Worm (Caenorhabditis elegans) whole organism, L1 larva: ENCODE results near the gene mpc-1.

Experiments used
- ceh-82 ChIP-seq, 3 experiments: fragments of 150-350 bp in 1 of 3; sonication (generic microtip) in 2 of 3; optimal IDR thresholded peaks; 2 replicates each; lab custom pipeline; 2014 to 2017; ENCODE audit warnings: missing biosample characterization in 3 of 3, missing genetic modification characterization in 3 of 3
- dpl-1 ChIP-seq, 3 experiments: fragments of 150-350 bp in 2 of 3; sonication (generic microtip) in 1 of 3; optimal IDR thresholded peaks; 2 replicates each; lab custom pipeline; 2014 to 2017; ENCODE audit warnings: missing biosample characterization in 3 of 3, missing genetic modification characterization in 3 of 3, missing genetic modification reagents in 3 of 3
- lin-15B ChIP-seq: fragments of 150-350 bp; sonication (generic microtip); optimal IDR thresholded peaks from 3 replicates; lab custom pipeline; 2014; ENCODE audit warnings: missing biosample characterization, missing genetic modification characterization
- lin-39 ChIP-seq: fragments of 150-350 bp; optimal IDR thresholded peaks from 2 replicates; lab custom pipeline; 2014; ENCODE audit warnings: missing biosample characterization, missing genetic modification reagents, missing genetic modification characterization
- snu-23 ChIP-seq: sonication (generic microtip); optimal IDR thresholded peaks from 2 replicates; lab custom pipeline; 2016; ENCODE audit warnings: missing genetic modification characterization, missing compliant biosample characterization

DNA sequence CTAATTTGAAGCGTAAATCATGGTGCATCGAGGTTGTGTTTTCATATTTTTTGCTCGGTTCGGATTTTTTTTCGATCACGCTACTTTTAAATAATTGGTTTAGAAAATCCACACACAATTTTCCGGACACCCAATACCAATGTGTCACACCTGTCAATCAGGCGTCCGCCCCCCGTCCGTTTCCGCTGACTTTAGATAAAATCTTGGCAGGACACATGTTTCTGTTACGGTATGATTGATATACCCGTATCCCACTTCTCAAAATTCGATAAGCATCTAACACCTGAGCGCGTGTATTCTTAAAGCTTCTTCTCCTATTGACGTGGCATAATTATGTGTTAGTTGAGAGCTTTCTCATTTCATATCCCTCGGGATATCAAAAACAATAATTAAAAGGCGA lies 34.8 kb downstream of the mpc-1 start:
- TF ChIP-seq dpl-1 (GFP tag; optimal IDR thresholded peaks at IDR 0.05; lab: Kevin White, UChicago) (no peak), lin-15B (tag; lab: Kevin White, UChicago) (no peak), snu-23 (no peak), ceh-82 (tag; optimal IDR thresholded peaks at IDR 0.05; lab: Kevin White, UChicago) (no peak), lin-39 (tag; lab: Kevin White, UChicago) (no peak)
